Worm (Caenorhabditis elegans) whole organism, L2 larva: ENCODE measurements around the gene str-115.

Experiments used
- C34F6.9 ChIP-seq: fragments of 150-350 bp; optimal IDR thresholded peaks from 2 replicates; lab custom pipeline; 2014; ENCODE audit warnings: missing biosample characterization, missing genetic modification characterization
- F13H6.1 ChIP-seq: sonication (generic microtip); optimal IDR thresholded peaks from 2 replicates; lab custom pipeline; 2016; ENCODE audit warnings: missing genetic modification characterization, missing compliant biosample characterization
- R02D3.7 ChIP-seq: fragments of 150-350 bp; optimal IDR thresholded peaks from 2 replicates; lab custom pipeline; 2014; ENCODE audit warnings: missing biosample characterization, missing genetic modification characterization
- Y55F3AM.14 ChIP-seq: fragments of 200-800 bp; sonication (Bioruptor generic); optimal IDR thresholded peaks from 2 replicates; lab custom pipeline; 2018; ENCODE audit warnings: mild to moderate bottlenecking, missing genetic modification characterization, missing compliant biosample characterization
- aly-2 ChIP-seq: fragments of 150-350 bp; optimal IDR thresholded peaks from 2 replicates; lab custom pipeline; 2014; ENCODE audit warnings: missing biosample characterization, missing genetic modification characterization
- blmp-1 ChIP-seq: sonication (generic microtip); optimal IDR thresholded peaks from 2 replicates; lab custom pipeline; 2017; ENCODE audit warnings: missing genetic modification characterization, mild to moderate bottlenecking, missing compliant biosample characterization, antibody characterized with exemption, moderate library complexity; ENCODE audit not compliant: insufficient read depth
- ceh-16 ChIP-seq: fragments of 150-350 bp; optimal IDR thresholded peaks from 2 replicates; lab custom pipeline; 2014; ENCODE audit warnings: missing biosample characterization, missing genetic modification characterization
- ceh-82 ChIP-seq: fragments of 150-350 bp; optimal IDR thresholded peaks from 2 replicates; lab custom pipeline; 2014; ENCODE audit warnings: missing biosample characterization, missing genetic modification characterization
- crh-2 ChIP-seq: sonication (generic microtip); optimal IDR thresholded peaks from 2 replicates; lab custom pipeline; 2017; ENCODE audit warnings: missing biosample characterization, missing genetic modification characterization
- dmd-4 ChIP-seq: sonication (generic microtip); optimal IDR thresholded peaks from 2 replicates; lab custom pipeline; 2017; ENCODE audit warnings: missing biosample characterization, missing genetic modification characterization
- egl-27 ChIP-seq: sonication (generic microtip); optimal IDR thresholded peaks from 3 replicates; lab custom pipeline; 2017; ENCODE audit warnings: missing biosample characterization, missing genetic modification reagents, missing genetic modification characterization
- elt-3 ChIP-seq: sonication (generic microtip); optimal IDR thresholded peaks from 2 replicates; lab custom pipeline; 2017; ENCODE audit warnings: missing biosample characterization, missing genetic modification characterization
- fos-1 ChIP-seq: fragments of 150-350 bp; optimal IDR thresholded peaks from 2 replicates; lab custom pipeline; 2014; ENCODE audit warnings: missing biosample characterization, missing genetic modification characterization
- gmeb-1 ChIP-seq: fragments of 150-350 bp; optimal IDR thresholded peaks from 2 replicates; lab custom pipeline; 2014; ENCODE audit warnings: missing biosample characterization, missing genetic modification characterization
- lin-11 ChIP-seq: fragments of 150-350 bp; sonication (generic microtip); optimal IDR thresholded peaks from 2 replicates; lab custom pipeline; 2014; ENCODE audit warnings: missing biosample characterization, missing genetic modification characterization, inconsistent platforms, mixed read lengths
- lin-13 ChIP-seq: fragments of 150-350 bp; optimal IDR thresholded peaks from 2 replicates; lab custom pipeline; 2014; ENCODE audit warnings: missing biosample characterization, missing genetic modification reagents, missing genetic modification characterization
- lin-39 ChIP-seq: fragments of 150-350 bp; optimal IDR thresholded peaks from 2 replicates; lab custom pipeline; 2014; ENCODE audit warnings: missing biosample characterization, missing genetic modification reagents, missing genetic modification characterization
- lsy-2 ChIP-seq, 2 experiments: fragments of 150-350 bp in 1 of 2; sonication (generic microtip) in 1 of 2; optimal IDR thresholded peaks; 2 replicates each; lab custom pipeline; 2014 to 2017; ENCODE audit warnings: missing biosample characterization in 2 of 2, missing genetic modification characterization in 2 of 2
- mdl-1 ChIP-seq, 2 experiments: fragments of 150-350 bp in 1 of 2; sonication (generic microtip) in 1 of 2; optimal IDR thresholded peaks; 2 replicates each; lab custom pipeline; 2017; ENCODE audit warnings: missing biosample characterization in 2 of 2, missing genetic modification characterization in 2 of 2
- nhr-11 ChIP-seq: fragments of 150-350 bp; optimal IDR thresholded peaks from 2 replicates; lab custom pipeline; 2014; ENCODE audit warnings: missing biosample characterization, missing genetic modification characterization
- nhr-12 ChIP-seq: fragments of 150-350 bp; optimal IDR thresholded peaks from 2 replicates; lab custom pipeline; 2014; ENCODE audit warnings: missing biosample characterization, missing genetic modification characterization
- nhr-129 ChIP-seq: fragments of 150-350 bp; optimal IDR thresholded peaks from 2 replicates; lab custom pipeline; 2014; ENCODE audit warnings: missing biosample characterization, missing genetic modification characterization
- nhr-21 ChIP-seq: fragments of 150-350 bp; optimal IDR thresholded peaks from 2 replicates; lab custom pipeline; 2014; ENCODE audit warnings: missing biosample characterization, missing genetic modification characterization
- nhr-237 ChIP-seq: fragments of 150-350 bp; optimal IDR thresholded peaks from 2 replicates; lab custom pipeline; 2014; ENCODE audit warnings: missing biosample characterization, missing genetic modification characterization
- nhr-25 ChIP-seq: fragments of 150-350 bp; sonication (generic microtip); optimal IDR thresholded peaks from 3 replicates; lab custom pipeline; 2014; ENCODE audit warnings: missing biosample characterization, missing genetic modification characterization
- nhr-77 ChIP-seq: fragments of 150-350 bp; optimal IDR thresholded peaks from 2 replicates; lab custom pipeline; 2014; ENCODE audit warnings: missing biosample characterization, missing genetic modification characterization
- peb-1 ChIP-seq: fragments of 150-350 bp; optimal IDR thresholded peaks from 2 replicates; lab custom pipeline; 2014; ENCODE audit warnings: missing biosample characterization, missing genetic modification characterization
- sma-3 ChIP-seq: sonication (generic microtip); optimal IDR thresholded peaks from 2 replicates; lab custom pipeline; 2016; ENCODE audit warnings: missing genetic modification reagents, missing genetic modification characterization, missing compliant biosample characterization
- sma-9 ChIP-seq, 2 experiments: fragments of 150-350 bp in 1 of 2; sonication (generic microtip) in 1 of 2; optimal IDR thresholded peaks; 2 replicates each; lab custom pipeline; 2014 to 2016; ENCODE audit warnings: missing genetic modification characterization in 2 of 2, mild to moderate bottlenecking in 1 of 2, missing biosample characterization in 1 of 2, missing compliant biosample characterization in 1 of 2, missing genetic modification reagents in 1 of 2, moderate library complexity in 1 of 2
- snpc-4 ChIP-seq: fragments of 150-350 bp; optimal IDR thresholded peaks from 2 replicates; lab custom pipeline; 2014; ENCODE audit warnings: missing biosample characterization, missing genetic modification characterization
- unc-39 ChIP-seq: fragments of 150-350 bp; optimal IDR thresholded peaks from 2 replicates; lab custom pipeline; 2014; ENCODE audit warnings: missing biosample characterization, missing genetic modification characterization
- unc-55 ChIP-seq: fragments of 150-350 bp; sonication (generic microtip); optimal IDR thresholded peaks from 3 replicates; lab custom pipeline; 2014; ENCODE audit warnings: missing biosample characterization, missing genetic modification reagents, missing genetic modification characterization
- zag-1 ChIP-seq: fragments of 150-350 bp; optimal IDR thresholded peaks from 2 replicates; lab custom pipeline; 2014; ENCODE audit warnings: missing biosample characterization, missing genetic modification characterization
- ztf-4 ChIP-seq: fragments of 150-350 bp; optimal IDR thresholded peaks from 2 replicates; lab custom pipeline; 2014; ENCODE audit warnings: missing biosample characterization, missing genetic modification characterization

str-115 gene

DNA sequence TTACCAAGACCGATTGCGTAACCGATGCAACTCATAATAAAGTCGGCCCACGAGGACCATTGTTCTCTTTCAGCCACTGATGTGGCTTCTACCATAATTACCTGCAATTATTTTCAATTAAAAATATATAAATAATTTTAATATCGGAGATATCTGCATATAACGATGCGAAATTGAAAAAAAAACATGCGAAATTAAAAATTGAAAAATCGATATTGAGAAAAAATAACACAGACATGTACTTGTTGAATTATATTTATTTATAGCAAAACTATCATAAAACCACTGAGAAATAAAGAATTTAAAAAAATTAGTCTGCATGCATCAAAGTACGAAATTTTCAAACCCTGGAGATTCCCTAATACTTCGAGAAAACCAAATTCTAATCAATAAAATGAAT lies 39.5 kb downstream of the str-115 start, which contains the start of gene snf-11:
TSS of gene snf-11 (minus strand) at position 101 of the 400 bp plus-strand sequence.
- TF ChIP-seq nhr-11 (tag; lab: Kevin White, UChicago) (no peak), nhr-25 (tag; lab: Kevin White, UChicago) (no peak), unc-39 (no peak)

DNA sequence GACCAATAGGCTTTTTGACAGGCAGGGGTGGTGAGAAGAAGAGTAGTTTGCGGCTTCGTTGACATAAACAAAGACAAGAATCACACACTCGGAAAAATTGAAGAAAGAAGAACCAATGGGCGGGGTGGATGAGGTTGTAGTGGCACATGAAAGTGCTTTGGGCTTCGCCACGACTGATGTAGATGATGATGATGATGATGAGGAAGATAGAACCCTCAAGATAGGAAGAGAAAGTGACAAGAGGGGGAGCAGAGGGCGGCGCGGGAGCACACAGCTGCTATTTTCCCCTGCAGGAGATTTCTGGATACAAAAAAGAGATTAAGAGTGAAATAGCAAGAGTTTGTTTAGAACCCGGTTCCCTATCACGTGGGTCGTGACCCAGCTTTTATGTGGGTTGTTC lies 40.0 kb downstream of the str-115 start:
- TF ChIP-seq F13H6.1 (tag; lab: Kevin White, UChicago): peak; percentile 80
- no peak for TF ChIP-seq mdl-1 (tag; optimal IDR thresholded peaks at IDR 0.05; lab: Kevin White, UChicago)
- no peak for TF ChIP-seq elt-3 (tag; lab: Kevin White, UChicago)
- no peak for TF ChIP-seq aly-2 (tag; lab: Kevin White, UChicago)
- peak in 1 of 2 experiments; percentile 22 for TF ChIP-seq lsy-2 (tag; optimal IDR thresholded peaks at IDR 0.05; lab: Kevin White, UChicago)
- TF ChIP-seq peb-1 (tag; lab: Kevin White, UChicago): no peak
- peak; percentile 76 for TF ChIP-seq sma-9 (GFP tag; optimal IDR thresholded peaks at IDR 0.05; lab: Kevin White, UChicago)
- TF ChIP-seq sma-9 (tag; optimal IDR thresholded peaks at IDR 0.05; lab: Kevin White, UChicago): no peak
- no peak for TF ChIP-seq unc-55 (GFP tag; lab: Kevin White, UChicago)
- no peak for TF ChIP-seq dmd-4 (tag; lab: Kevin White, UChicago)
- TF ChIP-seq zag-1 (tag; lab: Kevin White, UChicago): peak; percentile 12
- no peak for TF ChIP-seq egl-27 (tag; lab: Kevin White, UChicago)
- no peak for TF ChIP-seq ceh-82
- peak; percentile 18 for TF ChIP-seq C34F6.9 (tag; lab: Kevin White, UChicago)
- peak; percentile 56 for TF ChIP-seq nhr-129 (tag; lab: Kevin White, UChicago)
- TF ChIP-seq blmp-1: no peak
- no peak for TF ChIP-seq sma-3 (GFP tag; lab: Kevin White, UChicago)

DNA sequence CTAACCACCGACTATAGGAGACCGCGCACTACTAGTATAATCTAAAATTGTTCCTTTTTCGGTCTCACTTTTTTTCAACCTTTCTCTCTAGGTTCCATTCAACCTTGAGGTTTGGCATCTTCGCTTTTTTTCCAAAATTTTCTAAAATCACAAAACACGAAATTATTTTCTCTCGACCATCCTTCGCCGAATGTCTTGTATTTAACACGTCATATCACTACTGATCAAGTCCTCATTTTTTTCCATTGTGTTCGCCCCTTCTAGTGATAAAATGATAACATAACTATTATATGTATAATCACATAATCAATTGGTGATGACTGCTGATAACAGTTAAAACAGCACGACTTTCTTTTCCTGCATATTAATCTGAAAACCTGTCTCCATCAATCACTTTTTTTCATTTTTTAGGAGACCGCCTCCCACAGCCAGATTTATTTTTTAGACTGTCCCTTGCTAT lies 42.2 kb downstream of the str-115 start, which contains the start of gene T03F7.7:
TSS of gene T03F7.7 (plus strand) at position 410 of the 460 bp plus-strand sequence.
- no peak for TF ChIP-seq C34F6.9 (tag; lab: Kevin White, UChicago)
- TF ChIP-seq Y55F3AM.14 (GFP tag; lab: Kevin White, UChicago): no peak
- peak; percentile 97 for TF ChIP-seq fos-1
- peak; percentile 32 for TF ChIP-seq sma-9 (GFP tag; optimal IDR thresholded peaks at IDR 0.05; lab: Kevin White, UChicago)
- no peak for TF ChIP-seq sma-9 (tag; optimal IDR thresholded peaks at IDR 0.05; lab: Kevin White, UChicago)
- TF ChIP-seq blmp-1: peak; percentile 55
- TF ChIP-seq nhr-11 (tag; lab: Kevin White, UChicago): no peak
- TF ChIP-seq elt-3 (tag; lab: Kevin White, UChicago): no peak
- no peak for TF ChIP-seq nhr-21 (tag; lab: Kevin White, UChicago)
- TF ChIP-seq gmeb-1 (tag; lab: Kevin White, UChicago): no peak
- TF ChIP-seq lsy-2 (tag; optimal IDR thresholded peaks at IDR 0.05; lab: Kevin White, UChicago): no peak
- peak; percentile 61 for TF ChIP-seq sma-3 (GFP tag; lab: Kevin White, UChicago)
- TF ChIP-seq nhr-12 (tag; lab: Kevin White, UChicago): no peak
- TF ChIP-seq unc-39: no peak
- no peak for TF ChIP-seq nhr-77 (tag; lab: Kevin White, UChicago)
- no peak for TF ChIP-seq nhr-237
- no peak for TF ChIP-seq lin-11
- no peak for TF ChIP-seq lin-13 (GFP tag; lab: Kevin White, UChicago)
- TF ChIP-seq snpc-4 (tag; lab: Kevin White, UChicago): no peak
- no peak for TF ChIP-seq unc-55 (GFP tag; lab: Kevin White, UChicago)
- TF ChIP-seq ceh-16: no peak
- peak; percentile 36 for TF ChIP-seq crh-2 (tag; lab: Kevin White, UChicago)
- TF ChIP-seq lin-39 (tag; lab: Kevin White, UChicago): no peak
- TF ChIP-seq R02D3.7: no peak
- TF ChIP-seq nhr-25 (tag; lab: Kevin White, UChicago): peak; percentile 55

DNA sequence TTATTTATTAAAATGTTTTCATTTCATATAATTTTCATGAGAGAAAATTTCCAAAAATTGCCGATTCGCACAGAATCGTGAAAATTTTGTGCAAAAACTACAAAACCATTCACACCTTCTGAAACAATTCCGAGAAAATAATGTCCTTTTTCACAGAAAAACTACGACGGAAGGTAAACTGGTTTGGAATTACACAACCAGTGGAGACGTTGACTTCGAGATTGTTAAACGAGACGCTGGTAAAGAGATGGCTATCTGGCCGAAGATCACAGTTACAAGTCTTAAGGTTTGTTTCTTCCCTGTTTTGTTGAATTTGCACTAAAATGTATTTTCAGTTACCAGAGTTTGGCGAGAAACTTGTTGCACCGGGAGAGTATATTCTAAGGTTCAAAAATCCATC lies 44.0 kb downstream of the str-115 start:
- no peak for TF ChIP-seq ztf-4 (tag; lab: Kevin White, UChicago)
- TF ChIP-seq nhr-25 (tag; lab: Kevin White, UChicago): peak; percentile 9
